Worm (Caenorhabditis elegans): Measurements from ENCODE around the gene H01M10.2.

ce11 chrX:2626153-2626552 lies 40.6 kb upstream of the H01M10.2 start:
- TF ChIP-seq nhr-11 (tag; optimal IDR thresholded peaks at IDR 0.05) (no peak), fkh-10 (GFP tag; optimal IDR thresholded peaks at IDR 0.05) (no peak), elt-2 (tag; optimal IDR thresholded peaks at IDR 0.05) (no peak), ceh-82 (tag; optimal IDR thresholded peaks at IDR 0.05) (no peak), pha-4 (tag; optimal IDR thresholded peaks at IDR 0.05) (no peak)
